Worm (Caenorhabditis elegans) whole organism, midembryonic: Measurements from ENCODE around the gene F34H10.5.

Experiments
- T22C8.4 ChIP-seq: fragments of 200-800 bp; sonication (Bioruptor generic); IDR thresholded peaks from 2 replicates; pipeline ENCODE4 v1.3.6; 2022; ENCODE audit warnings: missing genetic modification characterization, missing compliant biosample characterization
- cog-1 ChIP-seq: sonication (generic microtip); optimal IDR thresholded peaks from 2 replicates; lab custom pipeline; 2016; ENCODE audit warnings: missing genetic modification characterization, missing compliant biosample characterization
- flt-1 ChIP-seq: fragments of 200-800 bp; sonication (Bioruptor generic); IDR thresholded peaks from 2 replicates; pipeline ENCODE4 v1.3.6; 2022; ENCODE audit warnings: missing genetic modification characterization, missing compliant biosample characterization
- klf-2 ChIP-seq: fragments of 200-800 bp; sonication (Bioruptor generic); conservative IDR thresholded peaks from 2 replicates; pipeline ENCODE4 v1.3.6; 2022; ENCODE audit warnings: missing genetic modification reagents, missing genetic modification characterization, missing compliant biosample characterization
- med-1 ChIP-seq: sonication (generic microtip); optimal IDR thresholded peaks from 2 replicates; lab custom pipeline; 2017; ENCODE audit warnings: missing genetic modification characterization, mild to moderate bottlenecking, missing compliant biosample characterization, antibody characterized with exemption, missing genetic modification reagents; ENCODE audit not compliant: insufficient read depth
- ref-1 ChIP-seq: fragments of 200-800 bp; sonication (Bioruptor generic); conservative IDR thresholded peaks from 2 replicates; pipeline ENCODE4 v1.3.6; 2022; ENCODE audit warnings: missing genetic modification reagents, missing genetic modification characterization, missing compliant biosample characterization
- tab-1 ChIP-seq: fragments of 200-800 bp; sonication (Bioruptor generic); IDR thresholded peaks from 2 replicates; pipeline ENCODE4 v1.3.6; 2022; ENCODE audit warnings: missing genetic modification characterization, missing compliant biosample characterization
- ztf-23 ChIP-seq: fragments of 200-800 bp; sonication (Bioruptor generic); IDR thresholded peaks from 2 replicates; pipeline ENCODE4 v1.3.6; 2022; ENCODE audit warnings: missing genetic modification reagents, missing genetic modification characterization, missing compliant biosample characterization
- ztf-29 ChIP-seq: fragments of 200-800 bp; sonication (Bioruptor generic); IDR thresholded peaks from 2 replicates; pipeline ENCODE4 v1.3.6; 2022; ENCODE audit warnings: missing genetic modification reagents, missing genetic modification characterization, missing compliant biosample characterization

Gene F34H10.5

DNA sequence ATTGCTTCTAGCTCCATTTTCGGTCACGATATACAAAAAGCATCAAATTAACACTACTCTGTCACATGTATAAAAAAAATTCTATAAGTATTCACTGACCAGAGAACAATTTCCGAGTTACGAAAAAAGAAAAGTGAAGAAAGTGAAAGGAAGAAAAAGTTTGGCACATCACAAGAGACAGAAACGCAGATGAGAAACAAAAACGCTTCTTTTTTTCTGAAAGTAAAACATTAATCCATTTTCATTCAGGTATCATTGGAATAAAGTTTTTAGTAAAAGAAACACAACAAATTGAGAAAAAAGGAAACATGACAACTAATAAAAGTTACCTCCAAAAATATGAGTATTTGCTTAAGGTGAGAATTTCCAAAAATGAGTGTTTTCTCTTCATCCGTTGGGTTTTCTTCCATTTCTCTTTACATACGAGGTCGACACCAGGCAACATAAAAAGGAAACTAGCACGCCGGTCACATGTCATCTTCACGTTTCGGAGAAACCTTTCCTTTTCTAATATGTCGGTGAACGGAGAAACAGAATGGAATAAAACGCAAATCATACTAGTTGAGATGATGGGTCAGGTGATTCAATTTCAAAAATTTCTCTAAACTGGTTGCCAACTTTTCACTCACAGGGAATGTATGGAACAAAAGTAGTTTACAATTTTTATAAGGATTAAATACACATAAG, 7.4 kb downstream of the F34H10.5 start:
- no peak for TF ChIP-seq flt-1 (GFP tag; lab: Robert Waterston, UW)
- TF ChIP-seq tab-1: no peak
- no peak for TF ChIP-seq ztf-23
- TF ChIP-seq klf-2 (GFP tag; lab: Robert Waterston, UW): no peak
- no peak for TF ChIP-seq ref-1 (GFP tag; lab: Robert Waterston, UW)
- TF ChIP-seq T22C8.4 (GFP tag; lab: Robert Waterston, UW): no peak
- no peak for TF ChIP-seq ztf-29 (GFP tag; lab: Robert Waterston, UW)
- TF ChIP-seq med-1 (GFP tag; lab: Kevin White, UChicago): no peak
- no peak for TF ChIP-seq cog-1 (tag; lab: Kevin White, UChicago)

DNA sequence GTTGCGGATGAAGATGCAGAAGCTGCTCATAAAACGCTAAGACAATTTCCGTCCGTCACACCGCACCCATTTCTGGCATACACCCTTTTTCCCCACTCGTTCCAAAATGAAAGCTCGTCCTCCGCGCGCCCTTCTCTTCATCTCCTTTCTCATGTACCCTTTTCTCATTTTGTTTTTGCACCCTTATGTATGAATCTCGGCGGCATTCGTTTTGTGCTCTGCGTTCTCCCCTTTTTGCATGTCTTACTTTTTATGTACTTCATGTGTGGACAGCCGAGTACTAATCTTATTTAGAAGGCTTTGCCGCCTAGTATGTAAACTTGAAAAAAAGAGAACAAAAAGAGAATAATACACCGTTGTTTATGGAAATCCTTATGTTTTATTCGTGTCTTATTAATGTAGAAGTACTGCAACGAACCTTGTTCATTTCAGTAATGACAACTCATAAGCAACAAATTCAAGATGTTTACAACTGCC, 12.7 kb downstream of the F34H10.5 start, which contains the start of gene F34H10.4:
F34H10.4 (plus strand) TSS at position 427 of the 477 bp plus-strand sequence.
- TF ChIP-seq ztf-23: no peak
- TF ChIP-seq tab-1: no peak
- no peak for TF ChIP-seq cog-1 (tag; lab: Kevin White, UChicago)
- TF ChIP-seq T22C8.4 (GFP tag; lab: Robert Waterston, UW): no peak

DNA sequence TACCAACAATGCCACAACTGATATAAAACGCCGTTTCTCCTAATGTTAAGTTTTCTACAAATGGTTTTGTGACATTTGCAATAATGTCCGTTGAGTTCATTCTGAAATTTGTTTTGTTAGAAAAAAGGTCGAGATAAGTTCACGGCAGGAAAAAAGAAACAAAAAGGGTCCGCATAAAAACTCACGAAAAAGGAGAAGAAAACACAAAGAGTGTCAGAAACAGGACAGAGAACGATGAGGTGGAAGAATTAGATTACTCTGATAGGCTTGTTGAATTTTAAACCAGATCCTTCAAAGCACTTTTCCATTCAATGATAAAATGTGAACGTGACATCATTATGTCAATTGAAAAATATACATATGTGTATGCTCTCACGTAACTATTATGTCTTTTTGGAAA, 17.5 kb downstream of the F34H10.5 start, which contains the start of gene aex-2:
aex-2 (minus strand) TSS at position 101 of the 400 bp plus-strand sequence.
- TF ChIP-seq med-1 (GFP tag; lab: Kevin White, UChicago) (no peak), tab-1 (no peak), klf-2 (GFP tag; lab: Robert Waterston, UW) (no peak), flt-1 (GFP tag; lab: Robert Waterston, UW) (no peak), ztf-29 (GFP tag; lab: Robert Waterston, UW) (no peak), T22C8.4 (GFP tag; lab: Robert Waterston, UW) (no peak), ztf-23 (no peak), cog-1 (tag; lab: Kevin White, UChicago) (no peak), ref-1 (GFP tag; lab: Robert Waterston, UW) (no peak)

DNA sequence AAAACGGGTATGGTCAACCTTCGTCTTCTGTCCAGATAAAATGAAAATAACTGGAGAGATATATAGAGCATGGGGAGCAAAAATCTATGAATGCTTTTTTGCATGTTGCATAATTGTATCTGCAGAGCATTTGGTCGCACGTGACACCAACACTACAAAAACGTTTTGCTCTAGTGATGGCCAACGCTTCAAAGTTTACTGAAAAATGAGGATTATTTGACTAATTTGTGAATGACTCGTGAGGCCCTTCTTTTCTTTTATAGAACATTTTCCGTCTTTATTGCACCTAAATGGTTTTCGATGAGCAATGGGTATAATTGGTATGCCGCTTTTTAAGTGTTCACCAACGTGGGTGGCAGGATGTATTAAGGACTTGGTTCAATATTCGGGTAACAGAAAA, 18.0 kb downstream of the F34H10.5 start:
- TF ChIP-seq ztf-23 (no peak), ref-1 (GFP tag; lab: Robert Waterston, UW) (no peak), med-1 (GFP tag; lab: Kevin White, UChicago) (no peak), flt-1 (GFP tag; lab: Robert Waterston, UW) (no peak), cog-1 (tag; lab: Kevin White, UChicago) (no peak), klf-2 (GFP tag; lab: Robert Waterston, UW) (no peak), T22C8.4 (GFP tag; lab: Robert Waterston, UW) (no peak), tab-1 (no peak), ztf-29 (GFP tag; lab: Robert Waterston, UW) (no peak)

DNA sequence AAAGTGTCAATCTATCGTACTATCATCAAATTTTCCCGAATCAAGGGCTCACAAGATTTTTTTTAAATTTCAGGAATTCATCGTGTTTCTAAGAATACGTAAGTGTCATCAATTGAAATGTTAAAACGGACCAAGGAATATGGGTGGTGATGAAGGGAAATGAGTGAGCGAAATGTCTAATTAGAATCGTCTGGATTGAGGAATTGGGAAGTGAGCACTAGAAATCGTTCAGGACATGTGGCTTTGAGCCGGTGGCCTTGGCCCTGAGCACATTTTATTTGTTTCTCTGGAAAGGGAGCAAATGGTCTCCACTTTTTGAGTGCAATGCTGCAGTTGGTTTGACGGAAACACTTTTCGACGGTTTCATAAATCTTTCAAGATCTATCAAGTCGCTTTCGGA, 18.8 kb downstream of the F34H10.5 start:
- TF ChIP-seq ztf-23: no peak

DNA sequence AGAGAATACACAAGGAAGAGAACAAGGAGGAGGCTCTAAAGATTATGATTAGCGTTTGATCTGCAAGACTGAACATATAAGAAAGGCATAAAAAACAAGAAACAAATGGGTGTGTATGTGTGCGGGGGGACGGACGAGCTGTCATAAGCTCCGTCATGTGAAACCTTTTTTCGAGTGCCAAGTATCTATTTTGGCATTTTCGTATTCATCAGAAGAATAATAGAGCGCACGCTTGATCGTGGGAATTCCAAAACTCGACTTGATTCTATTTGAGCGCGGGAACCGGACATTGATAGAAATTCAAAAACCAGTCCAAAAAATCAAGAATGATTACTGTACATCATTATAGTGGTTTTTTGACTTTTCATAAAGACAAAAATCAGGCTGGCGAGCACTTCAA, 21.3 kb downstream of the F34H10.5 start:
- TF ChIP-seq ztf-29 (GFP tag; lab: Robert Waterston, UW): no peak
- TF ChIP-seq med-1 (GFP tag; lab: Kevin White, UChicago): no peak
- TF ChIP-seq flt-1 (GFP tag; lab: Robert Waterston, UW): no peak
- TF ChIP-seq tab-1: no peak
- no peak for TF ChIP-seq ztf-23
- no peak for TF ChIP-seq klf-2 (GFP tag; lab: Robert Waterston, UW)
- TF ChIP-seq cog-1 (tag; lab: Kevin White, UChicago): no peak
- TF ChIP-seq T22C8.4 (GFP tag; lab: Robert Waterston, UW): no peak
- no peak for TF ChIP-seq ref-1 (GFP tag; lab: Robert Waterston, UW)

DNA sequence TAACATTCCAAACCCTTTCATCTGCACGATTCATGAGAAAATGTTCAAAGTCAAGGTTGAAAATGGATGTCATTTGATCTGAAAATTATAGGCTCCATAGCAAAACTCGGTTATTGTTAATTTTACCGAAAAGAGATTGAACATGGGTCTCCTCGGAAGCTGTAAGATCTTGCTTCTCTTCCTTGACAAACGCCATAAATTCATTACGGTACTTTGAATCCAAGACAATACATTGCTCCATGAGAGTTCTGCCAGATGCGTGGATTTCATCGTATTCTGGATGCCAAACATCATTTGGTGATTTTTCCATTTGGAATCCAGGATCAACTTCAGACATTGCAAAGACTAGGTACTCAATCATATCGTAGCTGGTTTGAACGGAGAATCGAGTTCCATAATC, 30.5 kb downstream of the F34H10.5 start:
- no peak for TF ChIP-seq klf-2 (GFP tag; lab: Robert Waterston, UW)
- no peak for TF ChIP-seq ztf-29 (GFP tag; lab: Robert Waterston, UW)
- TF ChIP-seq ref-1 (GFP tag; lab: Robert Waterston, UW): no peak
- TF ChIP-seq flt-1 (GFP tag; lab: Robert Waterston, UW): no peak
- TF ChIP-seq cog-1 (tag; lab: Kevin White, UChicago): no peak
- no peak for TF ChIP-seq med-1 (GFP tag; lab: Kevin White, UChicago)
- TF ChIP-seq tab-1: no peak
- no peak for TF ChIP-seq T22C8.4 (GFP tag; lab: Robert Waterston, UW)
- TF ChIP-seq ztf-23: no peak

DNA sequence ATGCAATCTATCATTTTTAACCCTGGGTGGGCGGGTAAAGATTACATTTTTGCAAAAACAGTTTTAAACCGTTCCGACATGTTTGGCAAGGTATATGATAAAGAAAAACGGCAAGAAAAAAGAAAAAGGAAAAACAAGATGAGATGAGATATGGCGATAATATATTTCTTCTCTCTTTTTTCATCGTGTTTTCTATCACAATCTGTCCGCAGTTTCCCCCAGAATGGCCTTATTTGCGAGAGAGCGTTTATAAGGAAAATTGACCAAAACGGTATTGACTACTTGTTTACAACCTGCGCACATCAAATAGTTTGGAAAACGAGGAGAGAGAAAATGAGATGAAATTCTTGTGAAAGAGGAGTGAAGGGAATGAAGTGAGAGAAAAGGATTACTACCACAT, 31.9 kb downstream of the F34H10.5 start:
- TF ChIP-seq cog-1 (tag; lab: Kevin White, UChicago) (peak; percentile 5), klf-2 (GFP tag; lab: Robert Waterston, UW) (no peak)

DNA sequence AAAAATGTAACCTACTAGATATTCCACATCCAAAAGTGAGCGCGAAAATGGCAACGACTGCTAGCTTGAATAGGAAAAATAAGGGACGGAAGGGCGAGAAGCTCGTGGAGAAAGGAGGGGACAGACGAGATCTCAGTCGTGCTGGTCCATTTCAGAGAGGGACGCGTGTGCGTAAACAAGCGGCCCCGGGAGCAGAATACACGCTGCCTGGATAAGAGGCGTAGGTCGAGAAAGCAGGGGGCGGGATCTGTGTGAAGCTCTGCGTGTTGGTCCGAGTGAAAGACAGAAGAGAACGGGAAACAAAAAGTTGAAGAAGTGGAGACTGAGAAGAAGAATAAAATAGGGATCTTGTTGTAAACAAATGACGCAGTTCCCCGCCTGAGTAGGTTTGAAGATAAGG, 33.1 kb downstream of the F34H10.5 start, which contains the start of gene T14B1.1:
T14B1.1 (minus strand) TSS at position 170 of the 400 bp plus-strand sequence.
- TF ChIP-seq tab-1: 0 out of 2 replicates have a peak, but pooled peaks have one; percentile 11
- TF ChIP-seq cog-1 (tag; lab: Kevin White, UChicago): no peak
- 0 out of 2 replicates have a peak, but pooled peaks have one; percentile 8 for TF ChIP-seq flt-1 (GFP tag; lab: Robert Waterston, UW)

DNA sequence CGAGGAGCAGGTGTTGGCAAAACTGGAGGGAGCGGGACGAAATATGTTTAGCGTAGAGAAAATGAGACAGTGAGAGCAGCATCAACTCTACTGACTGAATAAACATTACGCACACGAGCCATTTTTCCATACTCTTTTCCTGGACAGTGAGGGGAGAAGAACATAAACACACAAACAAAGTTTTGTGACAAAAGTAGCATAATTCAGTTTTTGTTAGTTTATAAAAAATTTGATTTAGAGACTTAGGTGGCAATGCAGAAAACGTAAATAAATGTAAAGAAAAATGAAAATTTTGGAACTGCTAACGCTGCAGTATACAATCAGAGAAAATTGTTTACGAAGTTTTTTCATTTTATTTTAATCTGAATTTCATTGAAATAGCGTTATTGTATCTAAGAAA, 37.8 kb downstream of the F34H10.5 start:
- TF ChIP-seq ref-1 (GFP tag; lab: Robert Waterston, UW): no peak
